Worm (Caenorhabditis elegans) whole organism, mixed stage, embryonic: ENCODE data around the gene sri-10.

Experiments used
- blmp-1 ChIP-seq: fragments of 150-350 bp; optimal IDR thresholded peaks from 2 replicates; lab custom pipeline; 2014; ENCODE audit warnings: missing biosample characterization, missing genetic modification characterization
- elt-3 ChIP-seq: fragments of 150-350 bp; optimal IDR thresholded peaks from 2 replicates; lab custom pipeline; 2014; ENCODE audit warnings: missing biosample characterization, missing genetic modification characterization
- lsy-2 ChIP-seq: fragments of 150-350 bp; optimal IDR thresholded peaks from 2 replicates; lab custom pipeline; 2014; ENCODE audit warnings: missing biosample characterization, missing genetic modification characterization
- mep-1 ChIP-seq: fragments of 150-350 bp; optimal IDR thresholded peaks from 2 replicates; lab custom pipeline; 2017; ENCODE audit warnings: missing biosample characterization, missing genetic modification reagents, missing genetic modification characterization, inconsistent platforms
- nhr-12 ChIP-seq: fragments of 150-350 bp; optimal IDR thresholded peaks from 2 replicates; lab custom pipeline; 2014; ENCODE audit warnings: missing biosample characterization, missing genetic modification characterization
- nhr-237 ChIP-seq: fragments of 150-350 bp; optimal IDR thresholded peaks from 2 replicates; lab custom pipeline; 2014; ENCODE audit warnings: missing biosample characterization, missing genetic modification characterization
- nhr-28 ChIP-seq: fragments of 150-350 bp; optimal IDR thresholded peaks from 2 replicates; lab custom pipeline; 2014; ENCODE audit warnings: missing biosample characterization, missing genetic modification characterization
- pha-4 ChIP-seq: fragments of 150-350 bp; optimal IDR thresholded peaks from 2 replicates; lab custom pipeline; 2018; ENCODE audit warnings: missing biosample characterization, missing genetic modification reagents, missing genetic modification characterization
- unc-39 ChIP-seq: fragments of 150-350 bp; optimal IDR thresholded peaks from 2 replicates; lab custom pipeline; 2014; ENCODE audit warnings: missing biosample characterization, missing genetic modification characterization
- ztf-11 ChIP-seq: fragments of 150-350 bp; optimal IDR thresholded peaks from 2 replicates; lab custom pipeline; 2014; ENCODE audit warnings: missing biosample characterization, missing genetic modification characterization

DNA sequence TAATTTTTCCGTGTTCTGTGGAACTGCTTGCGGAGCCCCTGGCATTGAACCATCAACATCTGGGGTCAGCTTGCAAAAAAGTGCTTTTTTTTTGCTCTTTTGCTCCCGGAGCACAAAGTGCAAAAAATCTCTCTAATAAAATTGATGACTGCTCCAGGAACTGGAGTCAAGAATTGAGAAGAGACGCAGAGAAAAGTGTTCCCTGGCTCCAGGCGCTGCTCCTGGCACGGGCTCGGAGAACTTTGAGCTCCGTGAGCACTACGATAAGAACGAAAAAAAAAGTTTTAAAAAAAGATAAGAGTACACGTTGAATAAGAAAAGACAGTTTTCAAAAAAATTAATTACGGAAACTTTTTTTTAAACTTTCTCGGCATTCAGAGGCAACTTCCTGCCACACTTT is 23.6 kb downstream of the sri-10 start:
- TF ChIP-seq pha-4 (tag; lab: Kevin White, UChicago) (no peak), nhr-237 (tag; lab: Kevin White, UChicago) (no peak), nhr-12 (tag; lab: Kevin White, UChicago) (no peak), elt-3 (no peak), mep-1 (no peak), ztf-11 (tag; lab: Kevin White, UChicago) (no peak), lsy-2 (no peak), unc-39 (no peak), blmp-1 (tag; lab: Kevin White, UChicago) (no peak), nhr-28 (tag; lab: Kevin White, UChicago) (no peak)
